Worm (Caenorhabditis elegans) whole organism, L4 larva: ENCODE measurements around the gene rod-1.

Source experiments
- F37D6.2 ChIP-seq: sonication (generic microtip); optimal IDR thresholded peaks from 2 replicates; lab custom pipeline; 2016; ENCODE audit warnings: mild to moderate bottlenecking, missing genetic modification characterization, missing compliant biosample characterization
- F44E2.7 ChIP-seq: fragments of 200-800 bp; sonication (Bioruptor generic); IDR thresholded peaks from 2 replicates; pipeline ENCODE4 v2.1.2; 2022; ENCODE audit warnings: missing genetic modification characterization, missing compliant biosample characterization
- T20F7.1 ChIP-seq: fragments of 200-800 bp; sonication (Bioruptor generic); optimal IDR thresholded peaks from 2 replicates; lab custom pipeline; 2018; ENCODE audit warnings: mild to moderate bottlenecking, missing genetic modification characterization, missing compliant biosample characterization
- T26A8.4 ChIP-seq: fragments of 200-800 bp; sonication (Bioruptor generic); IDR thresholded peaks from 2 replicates; pipeline ENCODE4 v1.3.6; 2022; ENCODE audit warnings: missing genetic modification characterization, missing compliant biosample characterization
- Y5F2A.4 ChIP-seq: fragments of 200-800 bp; sonication (Bioruptor generic); optimal IDR thresholded peaks from 2 replicates; lab custom pipeline; 2018; ENCODE audit warnings: mild to moderate bottlenecking, missing genetic modification characterization, missing compliant biosample characterization
- Y75B8A.6 ChIP-seq: fragments of 200-800 bp; sonication (Bioruptor generic); IDR thresholded peaks from 2 replicates; pipeline ENCODE4 v1.3.6; 2022; ENCODE audit warnings: missing genetic modification reagents, missing genetic modification characterization, missing compliant biosample characterization
- ZK337.2 ChIP-seq: fragments of 200-800 bp; sonication (Bioruptor generic); IDR thresholded peaks from 2 replicates; pipeline ENCODE4 v1.3.6; 2022; ENCODE audit warnings: missing genetic modification reagents, missing genetic modification characterization, missing compliant biosample characterization
- ZK546.5 ChIP-seq, 2 experiments: sonication (generic microtip); optimal IDR thresholded peaks; 2 replicates each; lab custom pipeline; 2017; ENCODE audit warnings: missing biosample characterization in 2 of 2, missing genetic modification characterization in 2 of 2
- arid-1 ChIP-seq: fragments of 200-800 bp; sonication (Bioruptor generic); conservative IDR thresholded peaks from 2 replicates; pipeline ENCODE4 v1.3.6; 2022; ENCODE audit warnings: missing genetic modification reagents, missing genetic modification characterization, missing compliant biosample characterization
- ceh-20 ChIP-seq: fragments of 200-800 bp; sonication (Bioruptor generic); IDR thresholded peaks from 2 replicates; pipeline ENCODE4 v1.3.6; 2022; ENCODE audit warnings: missing genetic modification reagents, missing genetic modification characterization, missing compliant biosample characterization
- ceh-28 ChIP-seq: fragments of 150-350 bp; optimal IDR thresholded peaks from 2 replicates; lab custom pipeline; 2014; ENCODE audit warnings: missing biosample characterization, missing genetic modification reagents, missing genetic modification characterization
- ceh-44 ChIP-seq: fragments of 200-800 bp; sonication (Bioruptor generic); IDR thresholded peaks from 2 replicates; pipeline ENCODE4 v1.3.6; 2022; ENCODE audit warnings: missing genetic modification reagents, missing genetic modification characterization, missing compliant biosample characterization
- ceh-82 ChIP-seq: sonication (generic microtip); optimal IDR thresholded peaks from 2 replicates; lab custom pipeline; 2017; ENCODE audit warnings: missing biosample characterization, missing genetic modification characterization
- ces-1 ChIP-seq: fragments of 150-350 bp; sonication (generic microtip); optimal IDR thresholded peaks from 4 replicates; lab custom pipeline; 2014; ENCODE audit warnings: missing biosample characterization, missing genetic modification reagents, missing genetic modification characterization
- cey-2 ChIP-seq: sonication (generic microtip); optimal IDR thresholded peaks from 3 replicates; lab custom pipeline; 2017; ENCODE audit warnings: missing genetic modification characterization, mild to moderate bottlenecking, missing compliant biosample characterization, antibody characterized with exemption, borderline replicate concordance; ENCODE audit not compliant: insufficient read depth
- daf-12 ChIP-seq: fragments of 150-350 bp; optimal IDR thresholded peaks from 2 replicates; lab custom pipeline; 2014; ENCODE audit warnings: missing biosample characterization, missing genetic modification reagents, missing genetic modification characterization
- dve-1 ChIP-seq: sonication (generic microtip); optimal IDR thresholded peaks from 2 replicates; lab custom pipeline; 2017; ENCODE audit warnings: antibody characterized with exemption, mild to moderate bottlenecking, missing genetic modification characterization, missing compliant biosample characterization; ENCODE audit not compliant: insufficient read depth
- egl-27 ChIP-seq: sonication (generic microtip); optimal IDR thresholded peaks from 3 replicates; lab custom pipeline; 2017; ENCODE audit warnings: missing biosample characterization, missing genetic modification reagents, missing genetic modification characterization
- hif-1 ChIP-seq, 2 experiments: sonication (generic microtip); optimal IDR thresholded peaks; 2 replicates each; lab custom pipeline; 2016 to 2017; ENCODE audit warnings: missing compliant biosample characterization in 2 of 2, missing genetic modification characterization in 2 of 2, missing genetic modification reagents in 2 of 2, missing genotype in 2 of 2, mild to moderate bottlenecking in 1 of 2
- hlh-11 ChIP-seq: fragments of 200-800 bp; sonication (Bioruptor generic); optimal IDR thresholded peaks from 2 replicates; lab custom pipeline; 2018; ENCODE audit warnings: mild to moderate bottlenecking, missing genetic modification characterization, missing compliant biosample characterization
- hlh-30 ChIP-seq: sonication (generic microtip); optimal IDR thresholded peaks from 2 replicates; lab custom pipeline; 2017; ENCODE audit warnings: antibody characterized with exemption, mild to moderate bottlenecking, missing genetic modification characterization, missing compliant biosample characterization; ENCODE audit not compliant: insufficient read depth
- lim-7 ChIP-seq: fragments of 200-800 bp; sonication (Bioruptor generic); IDR thresholded peaks from 2 replicates; pipeline ENCODE4 v1.3.6; 2022; ENCODE audit warnings: missing genetic modification characterization, missing compliant biosample characterization
- lin-15B ChIP-seq: fragments of 150-350 bp; sonication (generic microtip); optimal IDR thresholded peaks from 3 replicates; lab custom pipeline; 2014; ENCODE audit warnings: missing biosample characterization, missing genetic modification characterization
- madf-5 ChIP-seq, 2 experiments: fragments of 200-800 bp; sonication (Bioruptor generic); IDR thresholded peaks; 2 replicates each; pipeline ENCODE4 v1.3.6; 2022; ENCODE audit warnings: missing compliant biosample characterization in 2 of 2, missing genetic modification characterization in 2 of 2
- mdl-1 ChIP-seq, 2 experiments: fragments of 150-350 bp in 1 of 2; sonication (generic microtip) in 1 of 2; optimal IDR thresholded peaks; 2 replicates each; lab custom pipeline; 2014 to 2017; ENCODE audit warnings: missing biosample characterization in 2 of 2, missing genetic modification characterization in 2 of 2
- nhr-11 ChIP-seq: fragments of 150-350 bp; optimal IDR thresholded peaks from 2 replicates; lab custom pipeline; 2014; ENCODE audit warnings: missing biosample characterization, missing genetic modification characterization
- nhr-111 ChIP-seq: fragments of 200-800 bp; sonication (Bioruptor generic); optimal IDR thresholded peaks from 2 replicates; lab custom pipeline; 2018; ENCODE audit warnings: mild to moderate bottlenecking, missing genetic modification characterization, missing compliant biosample characterization
- nhr-237 ChIP-seq: sonication (generic microtip); optimal IDR thresholded peaks from 2 replicates; lab custom pipeline; 2017; ENCODE audit warnings: missing biosample characterization, missing genetic modification characterization
- nhr-42 ChIP-seq: fragments of 200-800 bp; sonication (Bioruptor generic); IDR thresholded peaks from 2 replicates; pipeline ENCODE4 v1.3.6; 2022; ENCODE audit warnings: missing genetic modification characterization, missing compliant biosample characterization
- nhr-48 ChIP-seq: sonication (generic microtip); optimal IDR thresholded peaks from 2 replicates; lab custom pipeline; 2016; ENCODE audit warnings: mild to moderate bottlenecking, missing genetic modification characterization, missing compliant biosample characterization
- nhr-77 ChIP-seq: fragments of 150-350 bp; optimal IDR thresholded peaks from 2 replicates; lab custom pipeline; 2014; ENCODE audit warnings: missing biosample characterization, missing genetic modification characterization
- pha-4 ChIP-seq, 2 experiments: fragments of 150-350 bp in 1 of 2; fragments of 200-800 bp in 1 of 2; sonication (Bioruptor generic) in 1 of 2; IDR thresholded peaks in 1 of 2; optimal IDR thresholded peaks in 1 of 2; 2 replicates each; pipeline versions ENCODE4 v1.3.6 to Lab custom; 2014 to 2022; ENCODE audit warnings: missing genetic modification characterization in 2 of 2, missing genetic modification reagents in 2 of 2, missing biosample characterization in 1 of 2, missing compliant biosample characterization in 1 of 2
- saeg-2 ChIP-seq: fragments of 200-800 bp; sonication (Bioruptor generic); IDR thresholded peaks from 2 replicates; pipeline ENCODE4 v1.3.6; 2022; ENCODE audit warnings: missing genetic modification reagents, missing genetic modification characterization, missing compliant biosample characterization
- skn-1 ChIP-seq: fragments of 150-350 bp; optimal IDR thresholded peaks from 2 replicates; lab custom pipeline; 2014; ENCODE audit warnings: missing biosample characterization, missing genetic modification characterization
- snpc-1.2 ChIP-seq: fragments of 200-800 bp; sonication (Bioruptor generic); IDR thresholded peaks from 2 replicates; pipeline ENCODE4 v1.3.6; 2022; ENCODE audit warnings: missing genetic modification reagents, missing genetic modification characterization, missing compliant biosample characterization
- snpc-4 ChIP-seq: fragments of 150-350 bp; optimal IDR thresholded peaks from 2 replicates; lab custom pipeline; 2014; ENCODE audit warnings: missing biosample characterization, missing genetic modification characterization
- spr-1 ChIP-seq: sonication (generic microtip); optimal IDR thresholded peaks from 2 replicates; lab custom pipeline; 2016; ENCODE audit warnings: mild to moderate bottlenecking, missing genetic modification characterization, missing compliant biosample characterization
- vab-7 ChIP-seq: fragments of 200-800 bp; sonication (Bioruptor generic); IDR thresholded peaks from 2 replicates; pipeline ENCODE4 v1.3.6; 2022; ENCODE audit warnings: missing genetic modification reagents, missing genetic modification characterization, missing compliant biosample characterization
- zip-11 ChIP-seq: fragments of 200-800 bp; sonication (Bioruptor generic); IDR thresholded peaks from 2 replicates; pipeline ENCODE4 v1.3.6; 2022; ENCODE audit warnings: missing genetic modification characterization, missing compliant biosample characterization
- zip-2 ChIP-seq: fragments of 150-350 bp; optimal IDR thresholded peaks from 2 replicates; lab custom pipeline; 2014; ENCODE audit warnings: missing biosample characterization, missing genetic modification characterization

rod-1 gene

ce11 chrIV:7487554-7488456, 9.6 kb downstream of the rod-1 start, which contains the start of the genes his-60 and his-59 (continued):
- TF ChIP-seq hlh-11: peak; percentile 76
- TF ChIP-seq ces-1 (GFP tag; lab: Kevin White, UChicago): no peak
- no peak for TF ChIP-seq Y5F2A.4 (GFP tag; lab: Kevin White, UChicago)
- TF ChIP-seq spr-1 (tag; lab: Kevin White, UChicago): no peak
- TF ChIP-seq F37D6.2 (tag; lab: Kevin White, UChicago): no peak
- no peak for TF ChIP-seq ceh-44 (GFP tag; lab: Robert Waterston, UW)
- TF ChIP-seq mdl-1 (tag; optimal IDR thresholded peaks at IDR 0.05; lab: Kevin White, UChicago): no peak
- TF ChIP-seq madf-5 (GFP tag; IDR thresholded peaks at IDR 0.05; lab: Robert Waterston, UW): no peak
- no peak for TF ChIP-seq nhr-11 (tag; lab: Kevin White, UChicago)
- no peak for TF ChIP-seq ceh-82 (tag; lab: Kevin White, UChicago)
- no peak for TF ChIP-seq nhr-111
- TF ChIP-seq Y75B8A.6: no peak
- no peak for TF ChIP-seq snpc-4 (tag; lab: Kevin White, UChicago)
- no peak for TF ChIP-seq lin-15B (tag; lab: Kevin White, UChicago)
- TF ChIP-seq F44E2.7 (GFP tag; lab: Robert Waterston, UW): peak; percentile 77; the same call in 1 of the 2 replicates
- peak; percentile 98 for TF ChIP-seq dve-1 (tag; lab: Kevin White, UChicago)
- TF ChIP-seq snpc-1.2 (GFP tag; lab: Robert Waterston, UW): peak; percentile 57
- peak; percentile 82 for TF ChIP-seq nhr-48 (tag; lab: Kevin White, UChicago)
- TF ChIP-seq nhr-237 (tag; lab: Kevin White, UChicago): no peak
- TF ChIP-seq nhr-77 (tag; lab: Kevin White, UChicago): no peak
- peak; percentile 64 for TF ChIP-seq vab-7 (GFP tag; lab: Robert Waterston, UW)
- TF ChIP-seq nhr-42 (GFP tag; lab: Robert Waterston, UW): peak; percentile 46; the same call in 1 of the 2 replicates
- TF ChIP-seq cey-2: no peak
- TF ChIP-seq zip-2: no peak
- no peak for TF ChIP-seq skn-1 (tag; lab: Kevin White, UChicago)
- TF ChIP-seq egl-27 (tag; lab: Kevin White, UChicago): no peak
- no peak for TF ChIP-seq ZK337.2 (GFP tag; lab: Robert Waterston, UW)
- no peak for TF ChIP-seq saeg-2
- peak; percentile 21 for TF ChIP-seq pha-4 (GFP tag; IDR thresholded peaks at IDR 0.05; lab: Robert Waterston, UW)
- no peak for TF ChIP-seq pha-4 (tag; optimal IDR thresholded peaks at IDR 0.05; lab: Kevin White, UChicago)
- peak; percentile 85 for TF ChIP-seq lim-7 (GFP tag; lab: Robert Waterston, UW)
- TF ChIP-seq hlh-30 (tag; lab: Kevin White, UChicago): no peak
- TF ChIP-seq ceh-20: no peak; the same call in 1 of the 2 replicates
- no peak for TF ChIP-seq T20F7.1 (GFP tag; lab: Kevin White, UChicago)
- TF ChIP-seq hif-1 (tag; optimal IDR thresholded peaks at IDR 0.05; lab: Kevin White, UChicago): no peak
- TF ChIP-seq zip-11 (GFP tag; lab: Robert Waterston, UW): no peak
- TF ChIP-seq ceh-28 (tag; lab: Kevin White, UChicago): no peak
- peak; percentile 71 for TF ChIP-seq arid-1 (GFP tag; lab: Robert Waterston, UW)
- TF ChIP-seq ZK546.5 (tag; optimal IDR thresholded peaks at IDR 0.05; lab: Kevin White, UChicago): no peak
- no peak for TF ChIP-seq daf-12 (tag; lab: Kevin White, UChicago)
- TF ChIP-seq T26A8.4 (GFP tag; lab: Robert Waterston, UW): no peak
